Worm (Caenorhabditis elegans) whole organism, L2 larva: Measurements from ENCODE around the gene rev-3.

ENCODE experiments used
- alr-1 ChIP-seq: fragments of 150-350 bp; optimal IDR thresholded peaks from 2 replicates; lab custom pipeline; 2014; ENCODE audit warnings: missing biosample characterization, missing genetic modification characterization
- blmp-1 ChIP-seq: sonication (generic microtip); optimal IDR thresholded peaks from 2 replicates; lab custom pipeline; 2017; ENCODE audit warnings: missing genetic modification characterization, mild to moderate bottlenecking, missing compliant biosample characterization, antibody characterized with exemption, moderate library complexity; ENCODE audit not compliant: insufficient read depth
- elt-1 ChIP-seq: fragments of 150-350 bp; optimal IDR thresholded peaks from 2 replicates; lab custom pipeline; 2014; ENCODE audit warnings: missing biosample characterization, missing genetic modification characterization
- elt-3 ChIP-seq: sonication (generic microtip); optimal IDR thresholded peaks from 2 replicates; lab custom pipeline; 2017; ENCODE audit warnings: missing biosample characterization, missing genetic modification characterization
- lin-13 ChIP-seq: fragments of 150-350 bp; optimal IDR thresholded peaks from 2 replicates; lab custom pipeline; 2014; ENCODE audit warnings: missing biosample characterization, missing genetic modification reagents, missing genetic modification characterization
- zag-1 ChIP-seq: fragments of 150-350 bp; optimal IDR thresholded peaks from 2 replicates; lab custom pipeline; 2014; ENCODE audit warnings: missing biosample characterization, missing genetic modification characterization

DNA sequence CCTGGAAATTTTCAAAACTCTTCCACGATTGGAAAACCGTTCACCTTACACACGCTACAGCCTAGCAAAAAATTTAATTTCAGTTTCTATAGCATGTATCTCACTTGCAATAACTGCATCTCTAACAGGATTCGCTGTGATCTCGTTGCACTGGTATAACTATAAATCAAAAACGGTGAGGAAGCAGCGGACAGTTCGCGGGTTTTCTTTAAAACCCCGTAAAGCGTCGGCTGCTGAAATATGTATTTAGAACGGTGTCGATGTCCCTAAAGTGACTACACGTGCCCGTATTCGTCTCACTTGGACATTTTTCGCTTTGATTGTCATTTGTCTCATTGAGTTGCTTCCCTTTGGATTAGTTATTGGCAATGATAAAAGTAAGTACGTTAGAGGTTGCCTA lies 56.1 kb downstream of the rev-3 start:
- TF ChIP-seq elt-1 (tag; lab: Kevin White, UChicago) (no peak), elt-3 (tag; lab: Kevin White, UChicago) (no peak), alr-1 (tag; lab: Kevin White, UChicago) (no peak), blmp-1 (no peak), lin-13 (GFP tag; lab: Kevin White, UChicago) (no peak), zag-1 (tag; lab: Kevin White, UChicago) (no peak)
